Worm (Caenorhabditis elegans) whole organism, young adult: Measurements from ENCODE around the gene ttx-1.

Source experiments
- F52B5.7 ChIP-seq: sonication (generic microtip); optimal IDR thresholded peaks from 2 replicates; lab custom pipeline; 2016; ENCODE audit warnings: mild to moderate bottlenecking, missing genetic modification characterization, missing compliant biosample characterization
- Y56A3A.18 ChIP-seq: fragments of 200-800 bp; sonication (Bioruptor generic); IDR thresholded peaks from 2 replicates; pipeline ENCODE4 v1.3.6; 2022; ENCODE audit warnings: missing genetic modification reagents, missing genetic modification characterization, missing compliant biosample characterization
- dpff-1 ChIP-seq: sonication (generic microtip); optimal IDR thresholded peaks from 2 replicates; lab custom pipeline; 2017; ENCODE audit warnings: mild to moderate bottlenecking, missing genetic modification characterization, missing compliant biosample characterization
- hlh-26 ChIP-seq: fragments of 200-800 bp; sonication (Bioruptor generic); conservative IDR thresholded peaks from 2 replicates; pipeline ENCODE4 v1.3.6; 2022; ENCODE audit warnings: missing genetic modification reagents, missing genetic modification characterization, missing compliant biosample characterization
- snpc-3.4 ChIP-seq: sonication (generic microtip); optimal IDR thresholded peaks from 2 replicates; lab custom pipeline; 2017; ENCODE audit warnings: missing genetic modification characterization, mild to moderate bottlenecking, missing compliant biosample characterization, antibody characterized with exemption, moderate library complexity, missing genotype, missing genetic modification reagents
- snpc-4 ChIP-seq, 5 experiments: fragments of 150-350 bp in 1 of 5; sonication (generic microtip) in 4 of 5; optimal IDR thresholded peaks; 2 replicates each; lab custom pipeline; 2014 to 2018; ENCODE audit warnings: missing genetic modification characterization in 5 of 5, missing biosample characterization in 3 of 5, antibody characterized with exemption in 2 of 5, mild to moderate bottlenecking in 2 of 5, missing compliant biosample characterization in 2 of 5, missing genotype in 2 of 5, moderate library complexity in 2 of 5, missing genetic modification reagents in 1 of 5
- unc-130 ChIP-seq: sonication (generic microtip); optimal IDR thresholded peaks from 2 replicates; lab custom pipeline; 2016; ENCODE audit warnings: missing genetic modification reagents, missing genetic modification characterization, missing compliant biosample characterization
- unc-62 ChIP-seq: fragments of 150-350 bp; optimal IDR thresholded peaks from 2 replicates; lab custom pipeline; 2014; ENCODE audit warnings: missing biosample characterization, missing genetic modification reagents, missing genetic modification characterization

DNA sequence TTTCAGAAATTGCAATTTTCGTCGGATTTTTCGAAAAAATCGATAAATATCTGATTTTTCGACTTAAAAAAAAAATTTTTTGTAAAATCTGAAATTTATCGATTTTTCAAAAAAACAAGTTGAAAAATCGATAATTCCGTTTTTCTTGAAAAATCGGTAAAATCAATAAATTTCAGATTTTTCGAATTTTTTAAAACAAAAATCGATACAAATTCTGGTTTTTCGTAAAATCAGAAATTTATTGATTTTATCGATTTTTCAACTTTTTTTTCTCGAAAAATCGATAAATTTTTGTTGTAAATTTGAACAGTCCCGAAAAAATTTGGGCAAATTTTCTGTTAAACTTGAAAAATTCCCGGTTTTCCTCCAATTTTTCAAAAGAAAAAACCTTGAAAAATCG, 40.4 kb upstream of the ttx-1 start:
- no peak for TF ChIP-seq hlh-26 (GFP tag; lab: Robert Waterston, UW)
- TF ChIP-seq dpff-1 (tag; lab: Kevin White, UChicago): no peak
- TF ChIP-seq unc-130: no peak
- no peak for TF ChIP-seq snpc-3.4 (tag; lab: Kevin White, UChicago)
- no peak for TF ChIP-seq snpc-4 (GFP tag; optimal IDR thresholded peaks at IDR 0.05; lab: Kevin White, UChicago)
- no peak for TF ChIP-seq snpc-4 (tag; optimal IDR thresholded peaks at IDR 0.05; lab: Kevin White, UChicago)
- no peak for TF ChIP-seq Y56A3A.18
- no peak for TF ChIP-seq F52B5.7 (tag; lab: Kevin White, UChicago)
- no peak for TF ChIP-seq unc-62 (GFP tag; lab: Kevin White, UChicago)
